Fruit fly (Drosophila melanogaster): ENCODE data around the gene CG14154.

DNA sequence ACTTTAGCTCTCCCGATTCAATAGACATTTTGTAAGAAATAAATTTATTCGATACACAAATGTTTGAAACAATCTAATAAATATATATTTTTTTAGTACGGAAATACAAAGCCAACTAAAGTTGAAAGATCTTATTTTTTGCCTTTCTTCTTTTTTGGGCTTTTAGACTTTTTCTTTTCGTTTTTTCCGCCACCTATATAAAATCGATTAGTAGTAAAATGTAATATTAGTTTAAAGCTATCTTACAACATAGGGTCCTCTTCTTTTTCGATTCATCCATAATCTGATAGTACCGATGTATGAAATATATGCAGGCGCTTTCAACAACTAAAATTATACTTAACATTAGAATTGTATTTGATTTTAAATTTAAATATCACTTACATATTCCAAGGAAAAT is 11.7 kb upstream of the CG14154 start, which contains the start of gene CG42536:
- TF ChIP-seq Abd-B (GFP tag; optimal IDR thresholded peaks at IDR 0.05) (no peak), ey (GFP tag; optimal IDR thresholded peaks at IDR 0.05) (no peak), GATAd (GFP tag; optimal IDR thresholded peaks at IDR 0.05) (no peak), Mio (GFP tag; optimal IDR thresholded peaks at IDR 0.05) (no peak), Sp1 (GFP tag; optimal IDR thresholded peaks at IDR 0.05) (no peak), Myc (optimal IDR thresholded peaks at IDR 0.05) (no peak), Dif (GFP tag; optimal IDR thresholded peaks at IDR 0.05; ENCODE audit: partially characterized antibody) (no peak)
